Worm (Caenorhabditis elegans): ENCODE results near the gene T14G8.3.
A peak's percentile ranks its signal among the peaks of the same experiment; 100 is the strongest.

The T14G8.3 gene

ce11 chrX:12889837-12890449 lies 28.9 kb downstream of the T14G8.3 start (continued):
- no peak for TF ChIP-seq unc-62 (GFP tag; optimal IDR thresholded peaks at IDR 0.05)
- TF ChIP-seq tbx-9 (tag; optimal IDR thresholded peaks at IDR 0.05; ENCODE audit: borderline replicate concordance): no peak
- TF ChIP-seq attf-5 (GFP tag; optimal IDR thresholded peaks at IDR 0.05): peak; percentile 57
- no peak for TF ChIP-seq bed-2 (GFP tag; IDR thresholded peaks at IDR 0.05)
- TF ChIP-seq lsl-1 (GFP tag; optimal IDR thresholded peaks at IDR 0.05): no peak
- peak; percentile 54 for TF ChIP-seq ztf-3 (GFP tag; optimal IDR thresholded peaks at IDR 0.05)
- TF ChIP-seq madf-3 (GFP tag; IDR thresholded peaks at IDR 0.05): 0 out of 2 replicates have a peak, but pooled peaks have one; percentile 59
- no peak for TF ChIP-seq F55B11.4 (tag; optimal IDR thresholded peaks at IDR 0.05; ENCODE audit: borderline replicate concordance, insufficient read depth)
- peak; percentile 96 for TF ChIP-seq tbp1 (GFP tag; optimal IDR thresholded peaks at IDR 0.05)

ce11 chrX:12899140-12899888 lies 38.3 kb downstream of the T14G8.3 start:
- TF ChIP-seq nhr-179 (tag; optimal IDR thresholded peaks at IDR 0.05) (no peak), snpc-1.1 (tag; optimal IDR thresholded peaks at IDR 0.05; ENCODE audit: insufficient read depth) (no peak), tlf-1 (GFP tag; optimal IDR thresholded peaks at IDR 0.05) (no peak), lin-54 (GFP tag; optimal IDR thresholded peaks at IDR 0.05) (no peak), mcd-1 (GFP tag; IDR thresholded peaks at IDR 0.05) (no peak), F37B4.10 (GFP tag; IDR thresholded peaks at IDR 0.05) (no peak), F49E8.2 (tag; optimal IDR thresholded peaks at IDR 0.05; ENCODE audit: insufficient read depth) (no peak), let-607 (tag; optimal IDR thresholded peaks at IDR 0.05) (no peak), unc-62 (GFP tag; optimal IDR thresholded peaks at IDR 0.05) (no peak), nfyb-1 (GFP tag; IDR thresholded peaks at IDR 0.05) (no peak), lin-40 (tag; optimal IDR thresholded peaks at IDR 0.05) (no peak), hsf-1 (GFP tag; IDR thresholded peaks at IDR 0.05) (no peak), madf-10 (tag; optimal IDR thresholded peaks at IDR 0.05) (no peak), atf-7 (tag; optimal IDR thresholded peaks at IDR 0.05) (no peak), B0035.1 (tag; optimal IDR thresholded peaks at IDR 0.05) (no peak)

- TF ChIP-seq lag-1 (GFP tag; IDR thresholded peaks at IDR 0.05) (no peak), ceh-27 (GFP tag; optimal IDR thresholded peaks at IDR 0.05) (peak; percentile 15), ztf-26 (tag; optimal IDR thresholded peaks at IDR 0.05) (no peak), attf-5 (GFP tag; optimal IDR thresholded peaks at IDR 0.05) (no peak), lin-35 (GFP tag; optimal IDR thresholded peaks at IDR 0.05) (no peak), snpc-1.1 (tag; optimal IDR thresholded peaks at IDR 0.05; ENCODE audit: insufficient read depth) (no peak)
Observed at ce11 chrX:12902057-12902652, 41.1 kb downstream of the T14G8.3 start.

DNA sequence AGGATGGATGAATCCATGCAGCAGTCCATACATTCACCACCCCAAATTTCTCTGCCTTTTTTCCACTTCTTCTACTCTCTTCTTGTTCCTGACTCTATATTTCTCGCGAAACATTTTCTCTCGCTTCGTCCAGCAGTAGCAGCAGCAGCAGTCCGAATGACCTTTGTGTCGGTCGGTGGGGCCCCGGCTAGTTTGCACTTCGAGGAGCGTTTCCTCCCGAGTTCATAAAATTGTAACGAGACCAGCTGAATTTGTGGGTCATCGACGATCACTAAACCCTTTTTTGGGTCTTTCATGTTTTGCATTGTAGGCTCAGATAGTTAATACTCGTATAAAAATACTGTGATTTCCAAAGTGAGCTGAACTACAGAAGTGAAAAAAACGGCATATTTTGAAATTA lies 42.8 kb downstream of the T14G8.3 start:
- TF ChIP-seq C17E4.6 (GFP tag; IDR thresholded peaks at IDR 0.05) (no peak), dpl-1 (GFP tag; optimal IDR thresholded peaks at IDR 0.05) (no peak), ztf-28 (GFP tag; IDR thresholded peaks at IDR 0.05) (no peak), F23B12.7 (tag; optimal IDR thresholded peaks at IDR 0.05; ENCODE audit: insufficient read depth) (no peak)
